Fruit fly (Drosophila melanogaster) whole organism, embryonic: ENCODE results near the gene Nf-YA.

Experiments used
- B-H1 ChIP-seq: fragments of 200-800 bp; sonication (Bioruptor generic); IDR thresholded peaks from 3 replicates; pipeline ENCODE4 v1.3.6; 2022; ENCODE audit warnings: missing biosample characterization, missing genetic modification characterization
- CG1024 ChIP-seq: fragments of 200-800 bp; sonication (Bioruptor generic); IDR thresholded peaks from 2 replicates; pipeline ENCODE4 v1.3.6; 2022; ENCODE audit warnings: missing biosample characterization, missing genetic modification characterization
- CG10321 ChIP-seq: fragments of 200-800 bp; sonication (Bioruptor generic); IDR thresholded peaks from 2 replicates; pipeline ENCODE4 v1.3.6; 2022; ENCODE audit warnings: missing biosample characterization, missing genetic modification characterization
- CG10431 ChIP-seq: fragments of 200-800 bp; sonication (Bioruptor generic); optimal IDR thresholded peaks from 3 replicates; lab custom pipeline; 2018; ENCODE audit warnings: missing biosample characterization, mild to moderate bottlenecking, missing genetic modification characterization
- CG10462 ChIP-seq: fragments of 200-800 bp; sonication (Bioruptor generic); optimal IDR thresholded peaks from 2 replicates; lab custom pipeline; 2016; ENCODE audit warnings: missing biosample characterization, missing genetic modification characterization
- CG11398 ChIP-seq: fragments of 200-800 bp; sonication (Bioruptor generic); optimal IDR thresholded peaks from 2 replicates; lab custom pipeline; 2016; ENCODE audit warnings: missing biosample characterization, missing genetic modification characterization
- CG12659 ChIP-seq: fragments of 200-800 bp; sonication (Bioruptor generic); optimal IDR thresholded peaks from 3 replicates; lab custom pipeline; 2017; ENCODE audit warnings: mild to moderate bottlenecking, missing biosample characterization, missing genetic modification reagents, missing genetic modification characterization
- CG12942 ChIP-seq: fragments of 200-800 bp; sonication (Bioruptor generic); optimal IDR thresholded peaks from 3 replicates; lab custom pipeline; 2016; ENCODE audit warnings: missing biosample characterization, missing genetic modification characterization
- CG13296 ChIP-seq: fragments of 200-800 bp; sonication (Bioruptor generic); optimal IDR thresholded peaks from 3 replicates; lab custom pipeline; 2018; ENCODE audit warnings: missing biosample characterization, mild to moderate bottlenecking, missing genetic modification characterization
- CG15601 ChIP-seq: fragments of 200-800 bp; sonication (Bioruptor generic); optimal IDR thresholded peaks from 3 replicates; lab custom pipeline; 2019; ENCODE audit warnings: missing biosample characterization, mild to moderate bottlenecking, missing genetic modification characterization, moderate library complexity
- CG17359 ChIP-seq: fragments of 200-800 bp; sonication (Bioruptor generic); optimal IDR thresholded peaks from 3 replicates; lab custom pipeline; 2018; ENCODE audit warnings: missing biosample characterization, mild to moderate bottlenecking, missing genetic modification characterization, moderate library complexity
- CG18011 ChIP-seq: fragments of 200-800 bp; sonication (Bioruptor generic); optimal IDR thresholded peaks from 2 replicates; lab custom pipeline; 2017; ENCODE audit warnings: missing biosample characterization, missing genetic modification characterization, mild to moderate bottlenecking, moderate library complexity, missing genotype
- CG33213 ChIP-seq: fragments of 200-800 bp; sonication (Bioruptor generic); optimal IDR thresholded peaks from 3 replicates; lab custom pipeline; 2016; ENCODE audit warnings: missing biosample characterization, missing genetic modification characterization
- CG34376 ChIP-seq: fragments of 200-800 bp; sonication (Bioruptor generic); optimal IDR thresholded peaks from 2 replicates; lab custom pipeline; 2018; ENCODE audit warnings: missing biosample characterization, mild to moderate bottlenecking, missing genetic modification characterization
- CG4404 ChIP-seq: fragments of 200-800 bp; sonication (Bioruptor generic); IDR thresholded peaks from 2 replicates; pipeline ENCODE4 v1.3.6; 2022; ENCODE audit warnings: missing biosample characterization, missing genetic modification characterization
- CG4617 ChIP-seq: fragments of 200-800 bp; sonication (Bioruptor generic); optimal IDR thresholded peaks from 3 replicates; lab custom pipeline; 2016; ENCODE audit warnings: missing biosample characterization, missing genetic modification characterization, borderline replicate concordance
- CG4820 ChIP-seq: fragments of 200-800 bp; sonication (Bioruptor generic); optimal IDR thresholded peaks from 3 replicates; lab custom pipeline; 2016; ENCODE audit warnings: missing biosample characterization, missing genetic modification characterization
- CG6689 ChIP-seq: fragments of 200-800 bp; sonication (Bioruptor generic); IDR thresholded peaks from 2 replicates; pipeline ENCODE4 v1.3.6; 2022; ENCODE audit warnings: missing biosample characterization, missing genetic modification characterization
- CG8089 ChIP-seq: fragments of 200-800 bp; sonication (Bioruptor generic); optimal IDR thresholded peaks from 3 replicates; lab custom pipeline; 2016; ENCODE audit warnings: missing biosample characterization, missing genetic modification characterization
- CG8281 ChIP-seq: fragments of 200-800 bp; sonication (Bioruptor generic); optimal IDR thresholded peaks from 2 replicates; lab custom pipeline; 2018; ENCODE audit warnings: missing biosample characterization, mild to moderate bottlenecking, missing genetic modification characterization, moderate library complexity
- CG9609 ChIP-seq: fragments of 200-800 bp; sonication (Bioruptor generic); optimal IDR thresholded peaks from 3 replicates; lab custom pipeline; 2016; ENCODE audit warnings: missing biosample characterization, missing genetic modification characterization
- D19A ChIP-seq: fragments of 200-800 bp; optimal IDR thresholded peaks from 3 replicates; lab custom pipeline; 2019; ENCODE audit warnings: missing biosample characterization, mild to moderate bottlenecking, missing genetic modification characterization, moderate library complexity
- Dip2 ChIP-seq: fragments of 200-800 bp; sonication (Bioruptor generic); IDR thresholded peaks from 2 replicates; pipeline ENCODE4 v1.3.6; 2022; ENCODE audit warnings: missing biosample characterization, missing genetic modification characterization
- Dll ChIP-seq: fragments of 200-800 bp; sonication (Bioruptor generic); IDR thresholded peaks from 4 replicates; pipeline ENCODE4 v1.3.6; 2022; ENCODE audit warnings: missing biosample characterization, missing genetic modification characterization; ENCODE audit not compliant: partially characterized antibody
- E2f2 ChIP-seq: fragments of 200-800 bp; sonication (Bioruptor generic); IDR thresholded peaks from 2 replicates; pipeline ENCODE4 v1.3.6; 2022; ENCODE audit warnings: missing biosample characterization, missing genetic modification characterization
- Hr78 ChIP-seq, 2 experiments: fragments of 200-800 bp in 1 of 2; fragments of >200 bp in 1 of 2; sonication (Bioruptor generic) in 1 of 2; optimal IDR thresholded peaks; 2 replicates each; lab custom pipeline; 2017 to 2019; ENCODE audit warnings: missing biosample characterization in 2 of 2, missing genetic modification characterization in 2 of 2, mild to moderate bottlenecking in 1 of 2, moderate library complexity in 1 of 2
- Jarid2 ChIP-seq: fragments of 200-800 bp; sonication (Bioruptor generic); optimal IDR thresholded peaks from 3 replicates; lab custom pipeline; 2017; ENCODE audit warnings: mild to moderate bottlenecking, missing biosample characterization, missing genetic modification reagents, missing genetic modification characterization
- Lim3 ChIP-seq: fragments of 200-800 bp; sonication (Bioruptor generic); IDR thresholded peaks from 2 replicates; pipeline ENCODE4 v1.3.6; 2022; ENCODE audit warnings: missing biosample characterization, missing genetic modification characterization
- Optix ChIP-seq: fragments of 200-800 bp; sonication (Bioruptor generic); IDR thresholded peaks from 3 replicates; pipeline ENCODE4 v1.3.6; 2022; ENCODE audit warnings: missing biosample characterization, missing genetic modification characterization
- Scr ChIP-seq: fragments of 200-800 bp; sonication (Bioruptor generic); IDR thresholded peaks from 2 replicates; pipeline ENCODE4 v1.3.6; 2022; ENCODE audit warnings: missing biosample characterization, missing genetic modification characterization; ENCODE audit not compliant: partially characterized antibody
- Sox102F ChIP-seq: fragments of 200-800 bp; sonication (Bioruptor generic); optimal IDR thresholded peaks from 2 replicates; lab custom pipeline; 2018; ENCODE audit warnings: missing biosample characterization, mild to moderate bottlenecking, missing genetic modification characterization, moderate library complexity
- ab ChIP-seq: fragments of 200-800 bp; sonication (Bioruptor generic); optimal IDR thresholded peaks from 2 replicates; lab custom pipeline; 2016; ENCODE audit warnings: missing biosample characterization, missing genetic modification characterization
- amos ChIP-seq: fragments of 200-800 bp; sonication (Bioruptor generic); IDR thresholded peaks from 2 replicates; pipeline ENCODE4 v1.3.6; 2022; ENCODE audit warnings: missing biosample characterization, missing genetic modification characterization; ENCODE audit not compliant: partially characterized antibody
- bigmax ChIP-seq: fragments of 200-800 bp; sonication (Bioruptor generic); optimal IDR thresholded peaks from 2 replicates; lab custom pipeline; 2018; ENCODE audit warnings: missing biosample characterization, mild to moderate bottlenecking, missing genetic modification characterization
- bowl ChIP-seq: fragments of 200-800 bp; sonication (Bioruptor generic); IDR thresholded peaks from 2 replicates; pipeline ENCODE4 v1.3.6; 2022; ENCODE audit warnings: missing biosample characterization, missing genetic modification characterization
- crp ChIP-seq, 2 experiments: fragments of 200-800 bp; sonication (Bioruptor generic); optimal IDR thresholded peaks; 2 replicates in 1 of 2; 3 replicates in 1 of 2; lab custom pipeline; 2017; ENCODE audit warnings: missing biosample characterization in 2 of 2, missing genetic modification characterization in 2 of 2, mild to moderate bottlenecking in 1 of 2, moderate library complexity in 1 of 2
- gem ChIP-seq: fragments of 200-800 bp; sonication (Bioruptor generic); optimal IDR thresholded peaks from 2 replicates; lab custom pipeline; 2019; ENCODE audit warnings: missing biosample characterization, mild to moderate bottlenecking, missing genetic modification characterization, moderate library complexity
- hkb ChIP-seq, 2 experiments: fragments of 200-800 bp in 1 of 2; fragments of >200 bp in 1 of 2; sonication (Bioruptor generic) in 1 of 2; IDR thresholded peaks in 1 of 2; optimal IDR thresholded peaks in 1 of 2; 2 replicates each; pipeline versions ENCODE4 v1.3.6 to Lab custom; 2017 to 2022; ENCODE audit warnings: missing biosample characterization in 1 of 2, missing genetic modification characterization in 1 of 2
- insv ChIP-seq, 2 experiments: fragments of 200-800 bp; sonication (Bioruptor generic); optimal IDR thresholded peaks; 3 replicates each; lab custom pipeline; 2016 to 2018; ENCODE audit warnings: missing biosample characterization in 2 of 2, missing genetic modification characterization in 2 of 2
- kah ChIP-seq: fragments of 200-800 bp; sonication (Bioruptor generic); optimal IDR thresholded peaks from 2 replicates; lab custom pipeline; 2018; ENCODE audit warnings: missing biosample characterization, mild to moderate bottlenecking, missing genetic modification characterization
- lmd ChIP-seq: fragments of 200-800 bp; sonication (Bioruptor generic); IDR thresholded peaks from 2 replicates; pipeline ENCODE4 v1.3.6; 2022; ENCODE audit warnings: missing biosample characterization, missing genetic modification characterization
- nom ChIP-seq: fragments of 200-800 bp; sonication (Bioruptor generic); optimal IDR thresholded peaks from 2 replicates; lab custom pipeline; 2017; ENCODE audit warnings: missing biosample characterization, missing genetic modification characterization, mild to moderate bottlenecking, moderate library complexity, missing genetic modification reagents
- peb ChIP-seq: fragments of 200-800 bp; sonication (Bioruptor generic); IDR thresholded peaks from 2 replicates; pipeline ENCODE4 v1.3.6; 2022; ENCODE audit warnings: missing biosample characterization, missing genetic modification characterization
- seq ChIP-seq: fragments of 200-800 bp; sonication (Bioruptor generic); IDR thresholded peaks from 2 replicates; pipeline ENCODE4 v1.3.6; 2022; ENCODE audit warnings: missing biosample characterization, missing genetic modification characterization
- shn ChIP-seq: fragments of 200-800 bp; sonication (Bioruptor generic); optimal IDR thresholded peaks from 3 replicates; lab custom pipeline; 2016; ENCODE audit warnings: missing biosample characterization, missing genetic modification characterization
- stc ChIP-seq: fragments of 200-800 bp; sonication (Bioruptor generic); IDR thresholded peaks from 2 replicates; pipeline ENCODE4 v1.3.6; 2022; ENCODE audit warnings: missing biosample characterization, missing genetic modification characterization
- tgo ChIP-seq: fragments of 200-800 bp; sonication (Bioruptor generic); IDR thresholded peaks from 3 replicates; pipeline ENCODE4 v1.3.6; 2022; ENCODE audit warnings: missing biosample characterization, missing genetic modification characterization
- tna ChIP-seq: fragments of 200-800 bp; sonication (Bioruptor generic); IDR thresholded peaks from 2 replicates; pipeline ENCODE4 v1.3.6; 2022; ENCODE audit warnings: missing biosample characterization, missing genetic modification characterization; ENCODE audit not compliant: partially characterized antibody
- toy ChIP-seq: fragments of 200-800 bp; sonication (Bioruptor generic); IDR thresholded peaks from 2 replicates; pipeline ENCODE4 v1.3.6; 2022; ENCODE audit warnings: missing biosample characterization, missing genetic modification characterization
- unc-4 ChIP-seq: fragments of 200-800 bp; sonication (Bioruptor generic); IDR thresholded peaks from 2 replicates; pipeline ENCODE4 v1.3.6; 2022; ENCODE audit warnings: missing biosample characterization, missing genetic modification characterization; ENCODE audit not compliant: partially characterized antibody

Nf-YA gene

DNA sequence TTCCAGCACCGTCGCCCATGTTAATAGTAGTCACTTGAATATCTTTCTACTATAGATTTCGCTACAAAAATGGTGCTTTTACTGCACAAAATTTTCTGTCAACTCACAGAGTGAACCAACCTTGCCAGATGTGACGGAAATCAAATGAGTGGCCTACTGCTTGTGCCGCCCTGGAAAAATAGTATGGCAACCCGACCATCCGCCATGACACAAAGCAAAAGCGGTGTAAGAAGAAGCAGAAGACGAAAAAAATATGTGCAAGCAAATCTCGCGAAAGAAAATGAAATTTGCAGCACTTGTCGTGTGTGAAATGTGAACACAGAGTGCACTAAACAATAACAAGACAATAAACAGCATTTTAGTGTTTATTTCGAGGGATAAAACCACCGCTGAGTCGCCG, 34.8 kb upstream of the Nf-YA start, which contains the start of the genes Uch-L5 and Jarid2 (continued):
- TF ChIP-seq insv (GFP tag; optimal IDR thresholded peaks at IDR 0.05; lab: Kevin White, UChicago) = peak in 1 of 2 experiments; percentile 37
- no peak for TF ChIP-seq seq (GFP tag; lab: Robert Waterston, UW)
- TF ChIP-seq CG18011 = peak; percentile 46
- TF ChIP-seq Scr = no peak
- 0 out of 4 replicates have a peak, but pooled peaks have one; percentile 24 for TF ChIP-seq Dll
- no peak for TF ChIP-seq tgo
- no peak for TF ChIP-seq toy
- TF ChIP-seq CG15601 (tag; lab: Kevin White, UChicago) = peak; percentile 22
- TF ChIP-seq CG13296 (GFP tag; lab: Kevin White, UChicago) = peak; percentile 41
- peak; percentile 46 for TF ChIP-seq shn (GFP tag; lab: Kevin White, UChicago)
- TF ChIP-seq CG4404 (GFP tag; lab: Robert Waterston, UW) = no peak
- TF ChIP-seq CG34376 (GFP tag; lab: Kevin White, UChicago) = peak; percentile 42
- peak; percentile 40 for TF ChIP-seq nom (GFP tag; lab: Kevin White, UChicago)
- no peak for TF ChIP-seq bowl
- TF ChIP-seq Optix (GFP tag; lab: Robert Waterston, UW) = 0 out of 3 replicates have a peak, but pooled peaks have one; percentile 37
- TF ChIP-seq B-H1 = no peak
- TF ChIP-seq peb = no peak
- no peak for TF ChIP-seq Sox102F (GFP tag; lab: Kevin White, UChicago)
- peak; percentile 11 for TF ChIP-seq CG17359
- 0 out of 2 replicates have a peak, but pooled peaks have one; percentile 17 for TF ChIP-seq unc-4 (GFP tag; lab: Robert Waterston, UW)
- TF ChIP-seq CG6689 = no peak
- TF ChIP-seq kah (GFP tag; lab: Kevin White, UChicago) = no peak
- no peak for TF ChIP-seq Hr78 (GFP tag; optimal IDR thresholded peaks at IDR 0.05; lab: Kevin White, UChicago)
- peak; percentile 19 for TF ChIP-seq CG4820 (GFP tag; lab: Kevin White, UChicago)
- TF ChIP-seq CG10321 (GFP tag; lab: Robert Waterston, UW) = no peak
- no peak for TF ChIP-seq gem (tag; lab: Kevin White, UChicago)
- TF ChIP-seq bigmax (GFP tag; lab: Kevin White, UChicago) = peak; percentile 53
- no peak for TF ChIP-seq CG1024 (GFP tag; lab: Robert Waterston, UW)
- TF ChIP-seq E2f2 = peak; percentile 60
- TF ChIP-seq tna = no peak
- TF ChIP-seq stc (GFP tag; lab: Robert Waterston, UW) = no peak
- no peak; the same call in 1 of the 2 replicates for TF ChIP-seq lmd
- TF ChIP-seq Lim3 = no peak
- peak; percentile 25 for TF ChIP-seq CG9609 (GFP tag; lab: Kevin White, UChicago)
- no peak for TF ChIP-seq hkb (optimal IDR thresholded peaks at IDR 0.05; lab: Kevin White, UChicago)
- no peak for TF ChIP-seq hkb (GFP tag; IDR thresholded peaks at IDR 0.05; lab: Robert Waterston, UW)
- TF ChIP-seq ab (GFP tag; lab: Kevin White, UChicago) = no peak
- TF ChIP-seq CG8089 = no peak
- peak; percentile 63 for TF ChIP-seq CG11398 (GFP tag; lab: Kevin White, UChicago)
- no peak for TF ChIP-seq D19A
- TF ChIP-seq Jarid2 (GFP tag; lab: Kevin White, UChicago) = no peak
- no peak for TF ChIP-seq Dip2 (GFP tag; lab: Robert Waterston, UW)
- TF ChIP-seq CG4617 = peak; percentile 97
- TF ChIP-seq CG10462 = no peak
- peak; percentile 43 for TF ChIP-seq CG12942
- peak; percentile 91 for TF ChIP-seq CG12659 (GFP tag; lab: Kevin White, UChicago)
- peak in 1 of 2 experiments; percentile 27 for TF ChIP-seq crp (GFP tag; optimal IDR thresholded peaks at IDR 0.05; lab: Kevin White, UChicago)
- TF ChIP-seq amos (GFP tag; lab: Robert Waterston, UW) = peak; percentile 50
- no peak for TF ChIP-seq CG8281 (tag; lab: Kevin White, UChicago)
- TF ChIP-seq CG10431 (GFP tag; lab: Kevin White, UChicago) = no peak
- TF ChIP-seq CG33213 (GFP tag; lab: Kevin White, UChicago) = no peak
